Worm (Caenorhabditis elegans): ENCODE results near the gene nhr-93.
"Not testable (repeated sequence)": the region's sequence is repeated elsewhere in the genome, so short reads cannot be mapped to it uniquely, and the experiment has no call there.

nhr-93 gene

ce11 chrV:3523262-3523661 is 14.9 kb downstream of the nhr-93 start, which contains the start of gene irg-1:
TSS of gene irg-1 (plus strand) at chrV:3523587.
- no peak for TF ChIP-seq unc-62 (GFP tag; optimal IDR thresholded peaks at IDR 0.05)

- TF ChIP-seq unc-62 (GFP tag; optimal IDR thresholded peaks at IDR 0.05) = no peak
Measured at ce11 chrV:3517889-3518288, 20.3 kb downstream of the nhr-93 start, which contains the start of gene str-227. TSS of gene str-227 (plus strand) at chrV:3518189.

- TF ChIP-seq unc-62 (GFP tag; optimal IDR thresholded peaks at IDR 0.05) = no peak
Measured at ce11 chrV:3512381-3512780, 25.8 kb downstream of the nhr-93 start, which contains the start of gene str-226. TSS of gene str-226 (plus strand) at chrV:3512681.

ce11 chrV:3509878-3510277 is 28.3 kb downstream of the nhr-93 start, which contains the start of gene str-228:
TSS of gene str-228 (plus strand) at chrV:3510178.
- TF ChIP-seq unc-62 (GFP tag; optimal IDR thresholded peaks at IDR 0.05) = no peak

- no peak for TF ChIP-seq unc-62 (GFP tag; optimal IDR thresholded peaks at IDR 0.05)
Measured at ce11 chrV:3507691-3508090, 30.5 kb downstream of the nhr-93 start, which contains the start of gene str-225. TSS of gene str-225 (plus strand) at chrV:3507822.

- TF ChIP-seq unc-62 (GFP tag; optimal IDR thresholded peaks at IDR 0.05) = not testable (repeated sequence)
Measured at ce11 chrV:3506252-3506651, 32.0 kb downstream of the nhr-93 start, which contains the start of gene ugt-64. TSS of gene ugt-64 (minus strand) at chrV:3506352.

- TF ChIP-seq unc-62 (GFP tag; optimal IDR thresholded peaks at IDR 0.05) = no peak
Measured at ce11 chrV:3505745-3506144, 32.5 kb downstream of the nhr-93 start.

ce11 chrV:3502038-3502437 is 36.2 kb downstream of the nhr-93 start, which contains the start of the genes C07G3.8 and C07G3.10:
TSS of gene C07G3.8 (minus strand) at chrV:3502138.
TSS of gene C07G3.10 (plus strand) at chrV:3502307.
- TF ChIP-seq unc-62 (GFP tag; optimal IDR thresholded peaks at IDR 0.05) = no peak

- no peak for TF ChIP-seq unc-62 (GFP tag; optimal IDR thresholded peaks at IDR 0.05)
Measured at ce11 chrV:3496880-3497279, 41.3 kb downstream of the nhr-93 start, which contains the start of gene C07G3.15. TSS of gene C07G3.15 (minus strand) at chrV:3496980.

- TF ChIP-seq unc-62 (GFP tag; optimal IDR thresholded peaks at IDR 0.05) = no peak
Measured at ce11 chrV:3490435-3490834, 47.8 kb downstream of the nhr-93 start, which contains the start of gene srbc-36. TSS of gene srbc-36 (minus strand) at chrV:3490535.

ce11 chrV:3486857-3487256 is 51.4 kb downstream of the nhr-93 start, which contains the start of gene srbc-32:
TSS of gene srbc-32 (minus strand) at chrV:3486957.
- no peak for TF ChIP-seq unc-62 (GFP tag; optimal IDR thresholded peaks at IDR 0.05)
